Fruit fly (Drosophila melanogaster): Measurements from ENCODE around the gene CG12362.

Gene CG12362

dm6 chr3L:10409511-10409910 lies 3.1 kb upstream of the CG12362 start:
- TF ChIP-seq CG9948 (tag; optimal IDR thresholded peaks at IDR 0.05): no peak
- no peak for TF ChIP-seq Snoo (tag; optimal IDR thresholded peaks at IDR 0.05)
- no peak for TF ChIP-seq Ets98B (GFP tag; IDR thresholded peaks at IDR 0.05)
- TF ChIP-seq CG14655 (GFP tag; optimal IDR thresholded peaks at IDR 0.05): no peak
- no peak for TF ChIP-seq CG10348 (GFP tag; IDR thresholded peaks at IDR 0.05)
- no peak for TF ChIP-seq CG13204 (GFP tag; optimal IDR thresholded peaks at IDR 0.05)
- TF ChIP-seq fd96Ca (GFP tag; IDR thresholded peaks at IDR 0.05): no peak
- TF ChIP-seq EcR (GFP tag; optimal IDR thresholded peaks at IDR 0.05): no peak
- no peak for TF ChIP-seq CG32121 (GFP tag; IDR thresholded peaks at IDR 0.05)
- TF ChIP-seq CG12605 (GFP tag; IDR thresholded peaks at IDR 0.05): no peak
- no peak for TF ChIP-seq CG34367 (tag; optimal IDR thresholded peaks at IDR 0.05)
- TF ChIP-seq Pif1B (GFP tag; optimal IDR thresholded peaks at IDR 0.05): no peak
- no peak for TF ChIP-seq CG4496 (GFP tag; IDR thresholded peaks at IDR 0.05)
- no peak for TF ChIP-seq gl (tag; optimal IDR thresholded peaks at IDR 0.05)
- TF ChIP-seq CG8301 (tag; optimal IDR thresholded peaks at IDR 0.05): no peak
- no peak for TF ChIP-seq CG15710 (tag; optimal IDR thresholded peaks at IDR 0.05)
- no peak for TF ChIP-seq CG17806 (tag; optimal IDR thresholded peaks at IDR 0.05)
- no peak for TF ChIP-seq Pif1A (GFP tag; optimal IDR thresholded peaks at IDR 0.05)
- no peak for TF ChIP-seq D1 (tag; optimal IDR thresholded peaks at IDR 0.05)
- TF ChIP-seq rn (GFP tag; IDR thresholded peaks at IDR 0.05): no peak

dm6 chr3L:10411611-10412010 lies 1.0 kb upstream of the CG12362 start:
- TF ChIP-seq fd96Ca (GFP tag; IDR thresholded peaks at IDR 0.05) (no peak), CG4496 (GFP tag; IDR thresholded peaks at IDR 0.05) (no peak), rn (GFP tag; IDR thresholded peaks at IDR 0.05) (no peak), CG8301 (tag; optimal IDR thresholded peaks at IDR 0.05) (no peak), Pif1A (GFP tag; optimal IDR thresholded peaks at IDR 0.05) (peak; percentile 9), CG10348 (GFP tag; IDR thresholded peaks at IDR 0.05) (no peak), CG12605 (GFP tag; IDR thresholded peaks at IDR 0.05) (no peak), D1 (tag; optimal IDR thresholded peaks at IDR 0.05) (no peak), CG15710 (tag; optimal IDR thresholded peaks at IDR 0.05) (peak; percentile 49), CG8159 (tag; optimal IDR thresholded peaks at IDR 0.05) (peak; percentile 17), gl (tag; optimal IDR thresholded peaks at IDR 0.05) (no peak), CG14655 (GFP tag; optimal IDR thresholded peaks at IDR 0.05) (no peak), Ets98B (GFP tag; IDR thresholded peaks at IDR 0.05) (no peak), CG17806 (tag; optimal IDR thresholded peaks at IDR 0.05) (peak; percentile 41), EcR (GFP tag; optimal IDR thresholded peaks at IDR 0.05) (no peak), CG9948 (tag; optimal IDR thresholded peaks at IDR 0.05) (peak; percentile 9), CG32121 (GFP tag; IDR thresholded peaks at IDR 0.05) (no peak), CG13204 (GFP tag; optimal IDR thresholded peaks at IDR 0.05) (no peak), CG34367 (tag; optimal IDR thresholded peaks at IDR 0.05) (peak; percentile 13), Pif1B (GFP tag; optimal IDR thresholded peaks at IDR 0.05) (no peak), Snoo (tag; optimal IDR thresholded peaks at IDR 0.05) (no peak)

- TF ChIP-seq Snoo (tag; optimal IDR thresholded peaks at IDR 0.05) (no peak), Ets98B (GFP tag; IDR thresholded peaks at IDR 0.05) (no peak), CG8301 (tag; optimal IDR thresholded peaks at IDR 0.05) (no peak), Pif1B (GFP tag; optimal IDR thresholded peaks at IDR 0.05) (no peak), EcR (GFP tag; optimal IDR thresholded peaks at IDR 0.05) (no peak), CG9948 (tag; optimal IDR thresholded peaks at IDR 0.05) (no peak), rn (GFP tag; IDR thresholded peaks at IDR 0.05) (no peak), CG17806 (tag; optimal IDR thresholded peaks at IDR 0.05) (no peak), CG10348 (GFP tag; IDR thresholded peaks at IDR 0.05) (no peak), gl (tag; optimal IDR thresholded peaks at IDR 0.05) (peak; percentile 8), CG12605 (GFP tag; IDR thresholded peaks at IDR 0.05) (no peak), CG34367 (tag; optimal IDR thresholded peaks at IDR 0.05) (peak; percentile 36), fd96Ca (GFP tag; IDR thresholded peaks at IDR 0.05) (no peak), CG14655 (GFP tag; optimal IDR thresholded peaks at IDR 0.05) (no peak), CG15710 (tag; optimal IDR thresholded peaks at IDR 0.05) (peak; percentile 21), CG8159 (tag; optimal IDR thresholded peaks at IDR 0.05) (no peak), CG32121 (GFP tag; IDR thresholded peaks at IDR 0.05) (no peak), CG13204 (GFP tag; optimal IDR thresholded peaks at IDR 0.05) (peak; percentile 65), D1 (tag; optimal IDR thresholded peaks at IDR 0.05) (no peak), Pif1A (GFP tag; optimal IDR thresholded peaks at IDR 0.05) (no peak)
Observed at dm6 chr3L:10418401-10418800, 5.8 kb downstream of the CG12362 start.

- TF ChIP-seq Pif1B (GFP tag; optimal IDR thresholded peaks at IDR 0.05): no peak
- no peak for TF ChIP-seq CG13204 (GFP tag; optimal IDR thresholded peaks at IDR 0.05)
- no peak for TF ChIP-seq CG34367 (tag; optimal IDR thresholded peaks at IDR 0.05)
- TF ChIP-seq CG32121 (GFP tag; IDR thresholded peaks at IDR 0.05): no peak
- no peak for TF ChIP-seq Snoo (tag; optimal IDR thresholded peaks at IDR 0.05)
- no peak for TF ChIP-seq CG14655 (GFP tag; optimal IDR thresholded peaks at IDR 0.05)
- TF ChIP-seq CG17806 (tag; optimal IDR thresholded peaks at IDR 0.05): no peak
- TF ChIP-seq Pif1A (GFP tag; optimal IDR thresholded peaks at IDR 0.05): no peak
- TF ChIP-seq EcR (GFP tag; optimal IDR thresholded peaks at IDR 0.05): no peak
- TF ChIP-seq Ets98B (GFP tag; IDR thresholded peaks at IDR 0.05): no peak
- TF ChIP-seq fd96Ca (GFP tag; IDR thresholded peaks at IDR 0.05): no peak
- no peak for TF ChIP-seq CG4496 (GFP tag; IDR thresholded peaks at IDR 0.05)
- TF ChIP-seq CG9948 (tag; optimal IDR thresholded peaks at IDR 0.05): no peak
Observed at dm6 chr3L:10427318-10427717, 14.7 kb downstream of the CG12362 start.

- peak; percentile 69 for TF ChIP-seq CG8301 (tag; optimal IDR thresholded peaks at IDR 0.05)
- TF ChIP-seq Ets98B (GFP tag; IDR thresholded peaks at IDR 0.05): peak; percentile 78
- TF ChIP-seq CG32121 (GFP tag; IDR thresholded peaks at IDR 0.05): peak; percentile 69
- TF ChIP-seq CG14655 (GFP tag; optimal IDR thresholded peaks at IDR 0.05): peak; percentile 62
- no peak for TF ChIP-seq CG8159 (tag; optimal IDR thresholded peaks at IDR 0.05)
- TF ChIP-seq fd96Ca (GFP tag; IDR thresholded peaks at IDR 0.05): peak; percentile 66; the same call in 2 of the 3 replicates
- no peak for TF ChIP-seq gl (tag; optimal IDR thresholded peaks at IDR 0.05)
- TF ChIP-seq EcR (GFP tag; optimal IDR thresholded peaks at IDR 0.05): no peak
- TF ChIP-seq CG4496 (GFP tag; IDR thresholded peaks at IDR 0.05): peak; percentile 78
Observed at dm6 chr3L:10428027-10428426, 15.4 kb downstream of the CG12362 start.

- TF ChIP-seq CG17806 (tag; optimal IDR thresholded peaks at IDR 0.05): no peak
- peak; percentile 47; the same call in 1 of the 2 replicates for TF ChIP-seq Ets98B (GFP tag; IDR thresholded peaks at IDR 0.05)
- TF ChIP-seq gl (tag; optimal IDR thresholded peaks at IDR 0.05): no peak
- TF ChIP-seq fd96Ca (GFP tag; IDR thresholded peaks at IDR 0.05): no peak
- no peak for TF ChIP-seq CG13204 (GFP tag; optimal IDR thresholded peaks at IDR 0.05)
- TF ChIP-seq D1 (tag; optimal IDR thresholded peaks at IDR 0.05): no peak
- no peak for TF ChIP-seq CG12605 (GFP tag; IDR thresholded peaks at IDR 0.05)
- TF ChIP-seq Pif1A (GFP tag; optimal IDR thresholded peaks at IDR 0.05): no peak
- TF ChIP-seq CG32121 (GFP tag; IDR thresholded peaks at IDR 0.05): peak; percentile 88
- TF ChIP-seq CG8301 (tag; optimal IDR thresholded peaks at IDR 0.05): peak; percentile 69
- no peak for TF ChIP-seq CG15710 (tag; optimal IDR thresholded peaks at IDR 0.05)
- peak; percentile 21 for TF ChIP-seq CG9948 (tag; optimal IDR thresholded peaks at IDR 0.05)
- peak; percentile 69 for TF ChIP-seq CG14655 (GFP tag; optimal IDR thresholded peaks at IDR 0.05)
- TF ChIP-seq Snoo (tag; optimal IDR thresholded peaks at IDR 0.05): no peak
- 0 out of 3 replicates have a peak, but pooled peaks have one; percentile 32 for TF ChIP-seq CG4496 (GFP tag; IDR thresholded peaks at IDR 0.05)
- TF ChIP-seq CG34367 (tag; optimal IDR thresholded peaks at IDR 0.05): no peak
- no peak for TF ChIP-seq rn (GFP tag; IDR thresholded peaks at IDR 0.05)
- TF ChIP-seq CG10348 (GFP tag; IDR thresholded peaks at IDR 0.05): peak; percentile 59
- no peak for TF ChIP-seq Pif1B (GFP tag; optimal IDR thresholded peaks at IDR 0.05)
- TF ChIP-seq EcR (GFP tag; optimal IDR thresholded peaks at IDR 0.05): no peak
- TF ChIP-seq CG8159 (tag; optimal IDR thresholded peaks at IDR 0.05): peak; percentile 27
Observed at dm6 chr3L:10428746-10429145, 16.1 kb downstream of the CG12362 start.

Measured in whole organism, pupa.